Worm (Caenorhabditis elegans): Measurements from ENCODE around the gene F32D1.7.

The F32D1.7 gene

DNA sequence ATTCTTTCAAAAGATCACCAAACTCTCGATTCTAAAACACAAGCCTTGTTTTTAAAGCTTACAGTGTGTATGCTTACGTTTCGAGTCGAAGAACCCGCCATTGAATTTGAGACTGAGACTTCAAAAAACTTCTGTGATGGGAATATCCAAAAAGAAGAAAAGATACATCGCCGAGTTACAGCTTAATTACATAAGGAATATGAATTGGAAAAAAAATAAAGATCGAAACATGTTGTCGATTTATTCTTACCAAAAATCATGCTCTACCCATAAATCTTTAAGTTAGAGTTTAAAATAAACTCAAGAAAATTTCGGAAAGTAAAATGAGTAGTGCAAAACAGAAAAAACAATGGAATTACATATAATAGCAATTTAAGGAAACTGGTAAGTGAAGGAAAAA is 10.2 kb upstream of the F32D1.7 start, which contains the start of gene F13A2.10 (continued):
- TF ChIP-seq B0019.2 (GFP tag; conservative IDR thresholded peaks at IDR 0.05) (no peak), lin-54 (GFP tag; optimal IDR thresholded peaks at IDR 0.05) (no peak)

- no peak for TF ChIP-seq nhr-80 (tag; optimal IDR thresholded peaks at IDR 0.05)
- TF ChIP-seq tlf-1 (GFP tag; optimal IDR thresholded peaks at IDR 0.05) = no peak
- TF ChIP-seq lir-1 (GFP tag; conservative IDR thresholded peaks at IDR 0.05) = no peak
- TF ChIP-seq egl-44 (GFP tag; IDR thresholded peaks at IDR 0.05) = no peak
- TF ChIP-seq mes-4 (tag; optimal IDR thresholded peaks at IDR 0.05) = no peak
- TF ChIP-seq ekl-4 (GFP tag; IDR thresholded peaks at IDR 0.05) = no peak
- no peak for TF ChIP-seq ztf-6 (GFP tag; IDR thresholded peaks at IDR 0.05)
- TF ChIP-seq aptf-3 (GFP tag; IDR thresholded peaks at IDR 0.05) = no peak
- TF ChIP-seq Y56A3A.18 (GFP tag; IDR thresholded peaks at IDR 0.05) = no peak
- TF ChIP-seq F39B2.1 (GFP tag; IDR thresholded peaks at IDR 0.05) = no peak
- no peak for TF ChIP-seq hmg-20 (GFP tag; IDR thresholded peaks at IDR 0.05)
- TF ChIP-seq F55B11.4 (tag; optimal IDR thresholded peaks at IDR 0.05; ENCODE audit: borderline replicate concordance, insufficient read depth) = no peak
- no peak for TF ChIP-seq rec-8 (tag; optimal IDR thresholded peaks at IDR 0.05)
- no peak for TF ChIP-seq F49E8.2 (tag; optimal IDR thresholded peaks at IDR 0.05; ENCODE audit: insufficient read depth)
- no peak for TF ChIP-seq xnd-1 (tag; optimal IDR thresholded peaks at IDR 0.05)
- TF ChIP-seq nfya-2 (GFP tag; IDR thresholded peaks at IDR 0.05) = no peak
Observed at ce11 chrV:4384482-4384881, 8.5 kb upstream of the F32D1.7 start, which contains the start of gene F13A2.2. F13A2.2 (minus strand) TSS chrV:4384582.

DNA sequence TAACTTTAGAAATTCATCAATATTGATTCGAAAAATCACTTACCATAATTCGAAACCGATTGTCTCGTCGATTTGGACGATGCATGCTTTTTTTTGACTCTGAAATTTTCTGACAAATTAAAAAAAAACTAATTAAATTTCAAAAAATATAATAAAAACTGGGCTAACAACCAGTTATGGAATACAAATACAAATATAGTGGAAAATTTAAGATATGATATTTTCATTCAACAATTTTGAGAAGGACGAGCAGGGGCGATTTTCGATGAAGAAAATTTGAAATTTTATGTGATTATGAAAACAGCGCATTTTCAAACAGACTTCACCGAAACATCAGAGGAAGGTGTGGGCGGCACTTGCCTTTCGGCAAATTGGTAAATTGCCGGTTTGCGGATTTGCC is 6.3 kb upstream of the F32D1.7 start, which contains the start of gene F13A2.1:
Gene F13A2.1, minus strand, starts transcription at position 101 of the 400 bp plus-strand sequence.
- TF ChIP-seq aptf-2 (GFP tag; conservative IDR thresholded peaks at IDR 0.05) (no peak), cebp-1 (GFP tag; IDR thresholded peaks at IDR 0.05) (no peak), cebp-1 (tag; optimal IDR thresholded peaks at IDR 0.05) (no peak), F52B5.7 (tag; optimal IDR thresholded peaks at IDR 0.05) (no peak), ets-4 (GFP tag; optimal IDR thresholded peaks at IDR 0.05) (no peak), nfya-1 (tag; optimal IDR thresholded peaks at IDR 0.05; ENCODE audit: borderline replicate concordance, insufficient read depth) (no peak)

DNA sequence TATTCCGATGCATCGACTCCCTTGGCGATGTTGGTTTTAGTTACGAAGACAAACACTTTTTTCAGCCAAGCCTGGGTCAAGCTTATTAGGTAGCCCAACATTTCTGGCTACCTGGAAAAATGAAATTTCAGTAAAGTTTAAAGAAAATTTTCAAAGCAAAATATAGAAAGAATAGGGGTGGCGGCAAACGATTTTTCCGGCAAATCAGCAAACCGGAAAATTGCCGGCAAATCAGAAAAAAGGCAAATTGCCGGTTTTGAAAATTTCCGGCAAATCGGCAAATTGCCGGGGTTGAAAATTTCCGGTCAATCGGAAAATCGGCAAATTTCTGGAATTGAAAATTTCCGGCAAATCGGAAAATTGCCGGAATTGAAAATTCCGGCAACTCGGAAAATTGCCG is 1.6 kb upstream of the F32D1.7 start, which contains the start of gene F32D1.8:
Gene F32D1.8, minus strand, starts transcription at position 101 of the 400 bp plus-strand sequence.
- no peak for TF ChIP-seq sea-2 (GFP tag; IDR thresholded peaks at IDR 0.05)
- TF ChIP-seq hmg-20 (GFP tag; IDR thresholded peaks at IDR 0.05) = no peak
- TF ChIP-seq ceh-91 (GFP tag; IDR thresholded peaks at IDR 0.05) = no peak
- no peak for TF ChIP-seq F55B11.4 (tag; optimal IDR thresholded peaks at IDR 0.05; ENCODE audit: borderline replicate concordance, insufficient read depth)
- TF ChIP-seq lsl-1 (GFP tag; optimal IDR thresholded peaks at IDR 0.05) = no peak
- no peak for TF ChIP-seq bed-1 (GFP tag; IDR thresholded peaks at IDR 0.05)
- TF ChIP-seq hmg-1.2 (GFP tag; IDR thresholded peaks at IDR 0.05) = no peak
- no peak for TF ChIP-seq ztf-6 (GFP tag; IDR thresholded peaks at IDR 0.05)
- no peak for TF ChIP-seq Y67H2A.10 (GFP tag; conservative IDR thresholded peaks at IDR 0.05)
- TF ChIP-seq F37B4.10 (GFP tag; IDR thresholded peaks at IDR 0.05) = no peak
- TF ChIP-seq hrde-1 (tag; optimal IDR thresholded peaks at IDR 0.05; ENCODE audit: borderline replicate concordance) = no peak
- TF ChIP-seq hsf-1 (GFP tag; IDR thresholded peaks at IDR 0.05) = no peak
- TF ChIP-seq madf-8 (GFP tag; conservative IDR thresholded peaks at IDR 0.05) = no peak
- no peak for TF ChIP-seq Y79H2A.3 (GFP tag; conservative IDR thresholded peaks at IDR 0.05)
- TF ChIP-seq ZK185.1 (tag; optimal IDR thresholded peaks at IDR 0.05; ENCODE audit: poor library complexity, severe bottlenecking) = no peak
- TF ChIP-seq bed-2 (GFP tag; IDR thresholded peaks at IDR 0.05) = no peak
- no peak for TF ChIP-seq ztf-28 (GFP tag; IDR thresholded peaks at IDR 0.05)
